Fruit fly (Drosophila melanogaster) whole organism, wandering third instar larva: ENCODE results near the gene CG17145.

Source experiments
- Abd-B ChIP-seq: fragments of >200 bp; optimal IDR thresholded peaks from 2 replicates; lab custom pipeline; 2017; ENCODE audit warnings: missing biosample characterization, missing genetic modification characterization
- CG32264 ChIP-seq: fragments of 200-800 bp; sonication (Bioruptor generic); optimal IDR thresholded peaks from 2 replicates; lab custom pipeline; 2016; ENCODE audit warnings: missing biosample characterization, missing genetic modification characterization
- CrebA ChIP-seq: fragments of 200-800 bp; sonication (Bioruptor generic); optimal IDR thresholded peaks from 2 replicates; lab custom pipeline; 2016; ENCODE audit warnings: missing biosample characterization, mild to moderate bottlenecking, missing genetic modification characterization, borderline replicate concordance
- Jra ChIP-seq: sonication (Bioruptor generic); optimal IDR thresholded peaks from 2 replicates; lab custom pipeline; 2016; ENCODE audit warnings: missing biosample characterization, missing genetic modification characterization
- Myc ChIP-seq: fragments of >200 bp; optimal IDR thresholded peaks from 2 replicates; lab custom pipeline; 2017
- OdsH ChIP-seq: fragments of 200-800 bp; sonication (Bioruptor generic); optimal IDR thresholded peaks from 2 replicates; lab custom pipeline; 2016; ENCODE audit warnings: missing biosample characterization, mild to moderate bottlenecking, missing genetic modification characterization
- fru ChIP-seq: fragments of 200-800 bp; sonication (Bioruptor generic); optimal IDR thresholded peaks from 3 replicates; lab custom pipeline; 2016; ENCODE audit warnings: missing biosample characterization, mild to moderate bottlenecking, missing genetic modification characterization
- jim ChIP-seq: fragments of 175-275, 200-325 bp; sonication (Bioruptor generic); optimal IDR thresholded peaks from 2 replicates; lab custom pipeline; 2016; ENCODE audit warnings: missing biosample characterization, mild to moderate bottlenecking, missing genetic modification characterization
- pan ChIP-seq: fragments of >200 bp; optimal IDR thresholded peaks from 2 replicates; lab custom pipeline; 2017
- tai ChIP-seq: sonication (Bioruptor generic); optimal IDR thresholded peaks from 2 replicates; lab custom pipeline; 2016; ENCODE audit warnings: missing biosample characterization, missing genetic modification characterization

DNA sequence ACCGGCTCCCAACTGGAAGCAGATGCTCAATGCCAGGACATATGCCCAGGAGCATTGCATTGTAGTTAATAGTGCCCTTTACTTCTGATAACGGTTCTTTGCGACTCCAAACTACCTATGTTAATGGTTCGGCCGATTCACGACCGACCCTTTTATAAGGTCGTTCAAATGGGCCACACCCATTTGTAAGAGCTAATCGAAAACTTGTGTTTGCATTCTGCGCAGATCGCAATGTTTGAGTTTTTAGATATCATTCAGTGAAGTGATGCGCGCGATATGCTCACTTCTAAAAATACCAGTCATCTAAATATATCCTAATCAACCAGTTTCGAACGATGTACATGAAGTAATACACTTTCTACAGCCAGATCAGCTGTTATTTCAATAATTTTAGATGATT, 20.1 kb upstream of the CG17145 start, which contains the start of gene obst-F:
- TF ChIP-seq tai (GFP tag; lab: Kevin White, UChicago) (no peak), OdsH (GFP tag; lab: Kevin White, UChicago) (no peak), CrebA (GFP tag; lab: Kevin White, UChicago) (no peak), fru (no peak), CG32264 (no peak), pan (no peak), Jra (GFP tag; lab: Kevin White, UChicago) (no peak), jim (GFP tag; lab: Kevin White, UChicago) (no peak), Myc (no peak), Abd-B (GFP tag; lab: Kevin White, UChicago) (no peak)
